Worm (Caenorhabditis elegans) whole organism, L2 larva: Measurements from ENCODE around the gene VM106R.1.

ENCODE experiments used
- nhr-11 ChIP-seq: fragments of 150-350 bp; optimal IDR thresholded peaks from 2 replicates; lab custom pipeline; 2014; ENCODE audit warnings: missing biosample characterization, missing genetic modification characterization
- unc-62 ChIP-seq: fragments of 150-350 bp; optimal IDR thresholded peaks from 2 replicates; lab custom pipeline; 2014; ENCODE audit warnings: missing biosample characterization, missing genetic modification reagents, missing genetic modification characterization
- ztf-1 ChIP-seq: fragments of 200-800 bp; sonication (Bioruptor generic); conservative IDR thresholded peaks from 2 replicates; pipeline ENCODE4 v1.3.6; 2022; ENCODE audit warnings: missing genetic modification characterization, missing compliant biosample characterization

ce11 chrII:10847057-10847456 lies 18.1 kb upstream of the VM106R.1 start:
- TF ChIP-seq unc-62 (GFP tag; lab: Kevin White, UChicago) (no peak), ztf-1 (GFP tag; lab: Robert Waterston, UW) (no peak), nhr-11 (tag; lab: Kevin White, UChicago) (no peak)
